Fruit fly (Drosophila melanogaster) whole organism, embryonic: ENCODE measurements around the gene CG43271.
A peak's percentile ranks its signal among the peaks of the same experiment; 100 is the strongest.

Source experiments
- Abd-B ChIP-seq: fragments of 200-800 bp; sonication (Bioruptor generic); optimal IDR thresholded peaks from 2 replicates; lab custom pipeline; 2018; ENCODE audit warnings: missing biosample characterization, mild to moderate bottlenecking, missing genetic modification characterization, moderate library complexity
- CG1024 ChIP-seq: fragments of 200-800 bp; sonication (Bioruptor generic); IDR thresholded peaks from 2 replicates; pipeline ENCODE4 v1.3.6; 2022; ENCODE audit warnings: missing biosample characterization, missing genetic modification characterization
- CG11247 ChIP-seq: fragments of 200-800 bp; sonication (Bioruptor generic); IDR thresholded peaks from 2 replicates; pipeline ENCODE4 v1.3.6; 2022; ENCODE audit warnings: missing biosample characterization, missing genetic modification characterization
- CG11398 ChIP-seq: fragments of 200-800 bp; sonication (Bioruptor generic); optimal IDR thresholded peaks from 2 replicates; lab custom pipeline; 2016; ENCODE audit warnings: missing biosample characterization, missing genetic modification characterization
- CG11456 ChIP-seq: fragments of 200-800 bp; sonication (Bioruptor generic); IDR thresholded peaks from 3 replicates; pipeline ENCODE4 v1.3.6; 2022; ENCODE audit warnings: missing biosample characterization, missing genetic modification characterization
- CG13123 ChIP-seq: fragments of 200-800 bp; sonication (Bioruptor generic); optimal IDR thresholded peaks from 2 replicates; lab custom pipeline; 2016; ENCODE audit warnings: missing biosample characterization, missing genetic modification characterization
- CG17568 ChIP-seq: fragments of 200-800 bp; sonication (Bioruptor generic); optimal IDR thresholded peaks from 2 replicates; lab custom pipeline; 2018; ENCODE audit warnings: missing biosample characterization, mild to moderate bottlenecking, missing genetic modification characterization, moderate library complexity
- CG17802 ChIP-seq: fragments of 200-800 bp; sonication (Bioruptor generic); optimal IDR thresholded peaks from 2 replicates; lab custom pipeline; 2018; ENCODE audit warnings: missing biosample characterization, mild to moderate bottlenecking, missing genetic modification characterization, moderate library complexity
- CG17912 ChIP-seq: fragments of 200-800 bp; sonication (Bioruptor generic); optimal IDR thresholded peaks from 2 replicates; lab custom pipeline; 2018; ENCODE audit warnings: missing biosample characterization, mild to moderate bottlenecking, missing genetic modification characterization
- CG18599 ChIP-seq: fragments of 200-800 bp; sonication (Bioruptor generic); optimal IDR thresholded peaks from 3 replicates; lab custom pipeline; 2017; ENCODE audit warnings: missing biosample characterization, missing genetic modification characterization, mild to moderate bottlenecking, moderate library complexity, missing genetic modification reagents
- CG2199 ChIP-seq: fragments of 200-800 bp; sonication (Bioruptor generic); IDR thresholded peaks from 3 replicates; pipeline ENCODE4 v1.3.6; 2022; ENCODE audit warnings: missing biosample characterization, missing genetic modification characterization
- CG2678 ChIP-seq: fragments of 200-800 bp; sonication (Bioruptor generic); optimal IDR thresholded peaks from 3 replicates; lab custom pipeline; 2019; ENCODE audit warnings: missing biosample characterization, mild to moderate bottlenecking, missing genetic modification characterization, moderate library complexity
- CG32532 ChIP-seq: fragments of 200-800 bp; sonication (Bioruptor generic); IDR thresholded peaks from 2 replicates; pipeline ENCODE4 v1.3.6; 2022; ENCODE audit warnings: missing biosample characterization, missing genetic modification characterization
- CG3407 ChIP-seq: fragments of 200-800 bp; sonication (Bioruptor generic); optimal IDR thresholded peaks from 2 replicates; lab custom pipeline; 2018; ENCODE audit warnings: missing biosample characterization, mild to moderate bottlenecking, missing genetic modification characterization
- CG34376 ChIP-seq: fragments of 200-800 bp; sonication (Bioruptor generic); optimal IDR thresholded peaks from 2 replicates; lab custom pipeline; 2018; ENCODE audit warnings: missing biosample characterization, mild to moderate bottlenecking, missing genetic modification characterization
- CG4707 ChIP-seq: fragments of 200-800 bp; sonication (Bioruptor generic); optimal IDR thresholded peaks from 2 replicates; lab custom pipeline; 2018; ENCODE audit warnings: missing biosample characterization, mild to moderate bottlenecking, missing genetic modification characterization, moderate library complexity
- CG4854 ChIP-seq: fragments of 200-800 bp; sonication (Bioruptor generic); optimal IDR thresholded peaks from 2 replicates; lab custom pipeline; 2016; ENCODE audit warnings: missing biosample characterization, missing genetic modification characterization, inconsistent platforms
- CG6654 ChIP-seq: fragments of 200-800 bp; sonication (Bioruptor generic); optimal IDR thresholded peaks from 2 replicates; lab custom pipeline; 2017; ENCODE audit warnings: missing biosample characterization, mild to moderate bottlenecking, missing genetic modification characterization
- CG6683 ChIP-seq: fragments of 200-800 bp; sonication (Bioruptor generic); optimal IDR thresholded peaks from 2 replicates; lab custom pipeline; 2017; ENCODE audit warnings: missing biosample characterization, mild to moderate bottlenecking, missing genetic modification characterization, missing genetic modification reagents
- CG6765 ChIP-seq: fragments of 200-800 bp; sonication (Bioruptor generic); optimal IDR thresholded peaks from 3 replicates; lab custom pipeline; 2017; ENCODE audit warnings: missing biosample characterization, mild to moderate bottlenecking, missing genetic modification characterization
- CG6854 ChIP-seq: fragments of 200-800 bp; sonication (Bioruptor generic); optimal IDR thresholded peaks from 3 replicates; lab custom pipeline; 2017; ENCODE audit warnings: missing biosample characterization, mild to moderate bottlenecking, missing genetic modification characterization
- D ChIP-seq, 2 experiments: fragments of 200-800 bp in 1 of 2; fragments of >200 bp in 1 of 2; sonication (Bioruptor generic) in 1 of 2; optimal IDR thresholded peaks; 2 replicates in 1 of 2; 3 replicates in 1 of 2; lab custom pipeline; 2017; ENCODE audit warnings: mild to moderate bottlenecking in 1 of 2, missing biosample characterization in 1 of 2, missing genetic modification characterization in 1 of 2, missing genetic modification reagents in 1 of 2
- Deaf1 ChIP-seq: fragments of 200-800 bp; optimal IDR thresholded peaks from 3 replicates; lab custom pipeline; 2019; ENCODE audit warnings: missing biosample characterization, mild to moderate bottlenecking, missing genetic modification characterization, moderate library complexity
- Dref ChIP-seq: fragments of 200-800 bp; sonication (Bioruptor generic); IDR thresholded peaks from 2 replicates; pipeline ENCODE4 v1.3.6; 2022; ENCODE audit warnings: missing biosample characterization, missing genetic modification characterization
- Drgx ChIP-seq: fragments of 200-800 bp; sonication (Bioruptor generic); IDR thresholded peaks from 2 replicates; pipeline ENCODE4 v1.3.6; 2022; ENCODE audit warnings: missing biosample characterization, missing genetic modification characterization
- E2f2 ChIP-seq: fragments of 200-800 bp; sonication (Bioruptor generic); IDR thresholded peaks from 2 replicates; pipeline ENCODE4 v1.3.6; 2022; ENCODE audit warnings: missing biosample characterization, missing genetic modification characterization
- Fer1 ChIP-seq: fragments of 200-800 bp; sonication (Bioruptor generic); optimal IDR thresholded peaks from 2 replicates; lab custom pipeline; 2017; ENCODE audit warnings: missing biosample characterization, mild to moderate bottlenecking, missing genetic modification characterization
- HLH4C ChIP-seq: fragments of 200-800 bp; sonication (Bioruptor generic); IDR thresholded peaks from 3 replicates; pipeline ENCODE4 v1.3.6; 2022; ENCODE audit warnings: missing biosample characterization, missing genetic modification characterization; ENCODE audit not compliant: partially characterized antibody
- Oaz ChIP-seq: fragments of 200-800 bp; sonication (Bioruptor generic); IDR thresholded peaks from 2 replicates; pipeline ENCODE4 v1.3.6; 2022; ENCODE audit warnings: missing biosample characterization, missing genetic modification characterization
- Six4 ChIP-seq: fragments of 200-800 bp; sonication (Bioruptor generic); optimal IDR thresholded peaks from 2 replicates; lab custom pipeline; 2016; ENCODE audit warnings: missing biosample characterization, missing genetic modification characterization
- ab ChIP-seq: fragments of 200-800 bp; sonication (Bioruptor generic); optimal IDR thresholded peaks from 2 replicates; lab custom pipeline; 2016; ENCODE audit warnings: missing biosample characterization, missing genetic modification characterization
- amos ChIP-seq: fragments of 200-800 bp; sonication (Bioruptor generic); IDR thresholded peaks from 2 replicates; pipeline ENCODE4 v1.3.6; 2022; ENCODE audit warnings: missing biosample characterization, missing genetic modification characterization; ENCODE audit not compliant: partially characterized antibody
- az2 ChIP-seq: fragments of 200-800 bp; sonication (Bioruptor generic); optimal IDR thresholded peaks from 3 replicates; lab custom pipeline; 2016; ENCODE audit warnings: missing biosample characterization, missing genetic modification characterization
- chm ChIP-seq: fragments of 200-800 bp; sonication (Bioruptor generic); IDR thresholded peaks from 2 replicates; pipeline ENCODE4 v1.3.6; 2022; ENCODE audit warnings: missing biosample characterization, missing genetic modification characterization
- cwo ChIP-seq: fragments of 200-800 bp; sonication (Bioruptor generic); optimal IDR thresholded peaks from 3 replicates; lab custom pipeline; 2017; ENCODE audit warnings: missing biosample characterization, missing genetic modification characterization, mild to moderate bottlenecking, moderate library complexity, missing genetic modification reagents
- dmrt99B ChIP-seq: fragments of 200-800 bp; sonication (Bioruptor generic); optimal IDR thresholded peaks from 2 replicates; lab custom pipeline; 2018; ENCODE audit warnings: missing biosample characterization, mild to moderate bottlenecking, missing genetic modification characterization, moderate library complexity
- gfzf ChIP-seq: fragments of 200-800 bp; sonication (Bioruptor generic); optimal IDR thresholded peaks from 2 replicates; lab custom pipeline; 2016; ENCODE audit warnings: missing biosample characterization, mild to moderate bottlenecking, missing genetic modification characterization, moderate library complexity
- grau ChIP-seq: fragments of 200-800 bp; optimal IDR thresholded peaks from 3 replicates; lab custom pipeline; 2019; ENCODE audit warnings: missing biosample characterization, mild to moderate bottlenecking, missing genetic modification characterization, moderate library complexity
- grn ChIP-seq: fragments of 200-800 bp; sonication (Bioruptor generic); optimal IDR thresholded peaks from 3 replicates; lab custom pipeline; 2017; ENCODE audit warnings: missing biosample characterization, missing genetic modification characterization
- nom ChIP-seq: fragments of 200-800 bp; sonication (Bioruptor generic); optimal IDR thresholded peaks from 2 replicates; lab custom pipeline; 2017; ENCODE audit warnings: missing biosample characterization, missing genetic modification characterization, mild to moderate bottlenecking, moderate library complexity, missing genetic modification reagents
- otp ChIP-seq: fragments of 200-800 bp; sonication (Bioruptor generic); IDR thresholded peaks from 3 replicates; pipeline ENCODE4, ENCODE4 v1.3.6; 2022; ENCODE audit warnings: missing biosample characterization, missing genetic modification characterization
- p53 ChIP-seq: fragments of 200-800 bp; sonication (Bioruptor generic); optimal IDR thresholded peaks from 2 replicates; lab custom pipeline; 2016; ENCODE audit warnings: missing biosample characterization, missing genetic modification characterization
- pb ChIP-seq: fragments of 200-800 bp; sonication (Bioruptor generic); optimal IDR thresholded peaks from 3 replicates; lab custom pipeline; 2016; ENCODE audit warnings: missing biosample characterization, missing genetic modification characterization
- pho ChIP-seq: fragments of 200-800 bp; sonication (Bioruptor generic); optimal IDR thresholded peaks from 2 replicates; lab custom pipeline; 2016; ENCODE audit warnings: missing biosample characterization, missing genetic modification characterization
- sc ChIP-seq, 3 experiments: fragments of >200 bp in 2 of 3; fragments of 200-800 bp in 1 of 3; sonication (Bioruptor generic) in 1 of 3; optimal IDR thresholded peaks; 2 replicates in 2 of 3; 3 replicates in 1 of 3; lab custom pipeline; 2017; ENCODE audit warnings: mild to moderate bottlenecking in 1 of 3, missing biosample characterization in 1 of 3, missing genetic modification characterization in 1 of 3, missing genetic modification reagents in 1 of 3
- scrt ChIP-seq: fragments of 200-800 bp; sonication (Bioruptor generic); optimal IDR thresholded peaks from 2 replicates; lab custom pipeline; 2018; ENCODE audit warnings: missing biosample characterization, mild to moderate bottlenecking, missing genetic modification characterization, moderate library complexity
- sd ChIP-seq: fragments of 200-800 bp; sonication (Bioruptor generic); optimal IDR thresholded peaks from 3 replicates; lab custom pipeline; 2018; ENCODE audit warnings: missing biosample characterization, mild to moderate bottlenecking, missing genetic modification characterization, moderate library complexity
- seq ChIP-seq: fragments of 200-800 bp; sonication (Bioruptor generic); IDR thresholded peaks from 2 replicates; pipeline ENCODE4 v1.3.6; 2022; ENCODE audit warnings: missing biosample characterization, missing genetic modification characterization
- stc ChIP-seq: fragments of 200-800 bp; sonication (Bioruptor generic); IDR thresholded peaks from 2 replicates; pipeline ENCODE4 v1.3.6; 2022; ENCODE audit warnings: missing biosample characterization, missing genetic modification characterization
- zen2 ChIP-seq: fragments of 200-800 bp; sonication (Bioruptor generic); IDR thresholded peaks from 3 replicates; pipeline ENCODE4 v1.3.6; 2022; ENCODE audit warnings: missing biosample characterization, missing genetic modification characterization; ENCODE audit not compliant: partially characterized antibody

CG43271 gene

dm6 chr2L:17921527-17921926 lies 6.7 kb upstream of the CG43271 start (continued):
- TF ChIP-seq pb (GFP tag; lab: Kevin White, UChicago) (no peak), HLH4C (no peak), CG6683 (GFP tag; lab: Kevin White, UChicago) (no peak), az2 (peak; percentile 8), E2f2 (GFP tag; lab: Robert Waterston, UW) (no peak), CG34376 (GFP tag; lab: Kevin White, UChicago) (no peak), CG11398 (no peak), sd (tag; lab: Kevin White, UChicago) (no peak), CG4854 (GFP tag; lab: Kevin White, UChicago) (no peak), p53 (GFP tag; lab: Kevin White, UChicago) (no peak), CG17568 (GFP tag; lab: Kevin White, UChicago) (no peak), grau (peak; percentile 36), chm (GFP tag; lab: Robert Waterston, UW) (no peak), Deaf1 (tag; lab: Kevin White, UChicago) (no peak), CG6654 (no peak), CG11456 (GFP tag; lab: Robert Waterston, UW) (no peak), zen2 (no peak), grn (no peak), Fer1 (GFP tag; lab: Kevin White, UChicago) (no peak), amos (GFP tag; lab: Robert Waterston, UW) (no peak), Dref (GFP tag; lab: Robert Waterston, UW) (no peak), Drgx (GFP tag; lab: Robert Waterston, UW) (no peak), stc (GFP tag; lab: Robert Waterston, UW) (no peak), CG6765 (GFP tag; lab: Kevin White, UChicago) (no peak), scrt (GFP tag; lab: Kevin White, UChicago) (peak; percentile 14), CG11247 (no peak), cwo (GFP tag; lab: Kevin White, UChicago) (peak; percentile 17), CG17802 (tag; lab: Kevin White, UChicago) (no peak), otp (GFP tag; lab: Robert Waterston, UW) (no peak), ab (GFP tag; lab: Kevin White, UChicago) (no peak), CG2678 (peak; percentile 59), CG13123 (GFP tag; lab: Kevin White, UChicago) (no peak), dmrt99B (tag; lab: Kevin White, UChicago) (peak; percentile 51), CG17912 (GFP tag; lab: Kevin White, UChicago) (no peak), seq (GFP tag; lab: Robert Waterston, UW) (no peak), sc (optimal IDR thresholded peaks at IDR 0.05; lab: Kevin White, UChicago) (no peak), sc (GFP tag; optimal IDR thresholded peaks at IDR 0.05; lab: Kevin White, UChicago) (no peak), Oaz (no peak), gfzf (no peak), D (optimal IDR thresholded peaks at IDR 0.05; lab: Kevin White, UChicago) (no peak), D (GFP tag; optimal IDR thresholded peaks at IDR 0.05; lab: Kevin White, UChicago) (no peak), pho (GFP tag; lab: Kevin White, UChicago) (no peak), CG2199 (GFP tag; lab: Robert Waterston, UW) (no peak), CG3407 (no peak), nom (no peak), CG6854 (GFP tag; lab: Kevin White, UChicago) (no peak), CG18599 (GFP tag; lab: Kevin White, UChicago) (peak; percentile 56), CG4707 (GFP tag; lab: Kevin White, UChicago) (no peak), Abd-B (GFP tag; lab: Kevin White, UChicago) (peak; percentile 50), CG1024 (GFP tag; lab: Robert Waterston, UW) (no peak), Six4 (GFP tag; lab: Kevin White, UChicago) (no peak), CG32532 (no peak)
